Worm (Caenorhabditis elegans) whole organism, late embryonic: Measurements from ENCODE around the gene spe-44.

Source experiments
- C08G9.2 ChIP-seq: sonication (generic microtip); optimal IDR thresholded peaks from 2 replicates; lab custom pipeline; 2016; ENCODE audit warnings: mild to moderate bottlenecking, missing genetic modification characterization, moderate library complexity, missing compliant biosample characterization
- C38D4.7 ChIP-seq: fragments of 200-800 bp; sonication (Bioruptor generic); optimal IDR thresholded peaks from 2 replicates; lab custom pipeline; 2018; ENCODE audit warnings: mild to moderate bottlenecking, missing genetic modification characterization, moderate library complexity, missing compliant biosample characterization
- K09A11.1 ChIP-seq: sonication (generic microtip); optimal IDR thresholded peaks from 2 replicates; lab custom pipeline; 2017; ENCODE audit warnings: antibody characterized with exemption, mild to moderate bottlenecking, missing genetic modification characterization, missing compliant biosample characterization; ENCODE audit not compliant: insufficient read depth
- T23F11.4 ChIP-seq: fragments of 200-800 bp; sonication (Bioruptor generic); optimal IDR thresholded peaks from 2 replicates; lab custom pipeline; 2018; ENCODE audit warnings: mild to moderate bottlenecking, missing genetic modification characterization, missing compliant biosample characterization
- ama-1 ChIP-seq: fragments of 150-350 bp; optimal IDR thresholded peaks from 2 replicates; lab custom pipeline; 2014
- ceh-14 ChIP-seq: sonication (generic microtip); optimal IDR thresholded peaks from 2 replicates; lab custom pipeline; 2016; ENCODE audit warnings: missing genotype, missing genetic modification characterization, missing compliant biosample characterization
- ceh-18 ChIP-seq: sonication (generic microtip); optimal IDR thresholded peaks from 2 replicates; lab custom pipeline; 2016; ENCODE audit warnings: missing genetic modification characterization, missing compliant biosample characterization
- ceh-19 ChIP-seq: fragments of 200-800 bp; sonication (Bioruptor generic); optimal IDR thresholded peaks from 2 replicates; lab custom pipeline; 2018; ENCODE audit warnings: mild to moderate bottlenecking, missing genetic modification characterization, missing compliant biosample characterization
- ceh-22 ChIP-seq: sonication (generic microtip); optimal IDR thresholded peaks from 2 replicates; lab custom pipeline; 2017; ENCODE audit warnings: missing biosample characterization, missing genetic modification characterization
- ceh-24 ChIP-seq: sonication (generic microtip); optimal IDR thresholded peaks from 2 replicates; lab custom pipeline; 2016; ENCODE audit warnings: mild to moderate bottlenecking, missing genetic modification characterization, missing compliant biosample characterization
- ceh-30 ChIP-seq: fragments of 150-350 bp; optimal IDR thresholded peaks from 2 replicates; lab custom pipeline; 2014; ENCODE audit warnings: missing biosample characterization, missing genetic modification characterization
- ceh-31 ChIP-seq: sonication (generic microtip); optimal IDR thresholded peaks from 2 replicates; lab custom pipeline; 2016; ENCODE audit warnings: missing genetic modification characterization, missing compliant biosample characterization
- ceh-34 ChIP-seq: sonication (generic microtip); optimal IDR thresholded peaks from 2 replicates; lab custom pipeline; 2016; ENCODE audit warnings: mild to moderate bottlenecking, missing genetic modification characterization, missing compliant biosample characterization
- ceh-45 ChIP-seq: fragments of 200-800 bp; sonication (Bioruptor generic); IDR thresholded peaks from 2 replicates; pipeline ENCODE4 v1.3.6; 2022; ENCODE audit warnings: missing genetic modification reagents, missing genetic modification characterization, missing compliant biosample characterization
- ceh-6 ChIP-seq: fragments of 200-800 bp; sonication (Bioruptor generic); optimal IDR thresholded peaks from 2 replicates; lab custom pipeline; 2018; ENCODE audit warnings: mild to moderate bottlenecking, missing genetic modification characterization, missing compliant biosample characterization
- ceh-9 ChIP-seq: sonication (generic microtip); optimal IDR thresholded peaks from 2 replicates; lab custom pipeline; 2016; ENCODE audit warnings: mild to moderate bottlenecking, missing genetic modification characterization, inconsistent platforms, missing compliant biosample characterization
- che-1 ChIP-seq: sonication (generic microtip); optimal IDR thresholded peaks from 2 replicates; lab custom pipeline; 2016; ENCODE audit warnings: mild to moderate bottlenecking, missing genetic modification characterization, missing compliant biosample characterization
- dve-1 ChIP-seq: sonication (generic microtip); optimal IDR thresholded peaks from 2 replicates; lab custom pipeline; 2017; ENCODE audit warnings: antibody characterized with exemption, mild to moderate bottlenecking, missing genetic modification characterization, missing compliant biosample characterization
- elt-2 ChIP-seq: sonication (generic microtip); optimal IDR thresholded peaks from 2 replicates; lab custom pipeline; 2016; ENCODE audit warnings: missing genetic modification reagents, missing genetic modification characterization, missing compliant biosample characterization
- fkh-6 ChIP-seq: sonication (generic microtip); optimal IDR thresholded peaks from 2 replicates; lab custom pipeline; 2016; ENCODE audit warnings: missing genetic modification characterization, missing compliant biosample characterization
- hlh-13 ChIP-seq: fragments of 200-800 bp; sonication (Bioruptor generic); optimal IDR thresholded peaks from 2 replicates; lab custom pipeline; 2018; ENCODE audit warnings: mild to moderate bottlenecking, missing genetic modification characterization, missing compliant biosample characterization
- hlh-6 ChIP-seq: sonication (generic microtip); optimal IDR thresholded peaks from 2 replicates; lab custom pipeline; 2016; ENCODE audit warnings: missing genotype, missing genetic modification characterization, missing compliant biosample characterization
- lin-11 ChIP-seq: fragments of 200-800 bp; sonication (Bioruptor generic); optimal IDR thresholded peaks from 2 replicates; lab custom pipeline; 2018; ENCODE audit warnings: mild to moderate bottlenecking, missing genetic modification characterization, missing compliant biosample characterization
- nhr-232 ChIP-seq: sonication (generic microtip); optimal IDR thresholded peaks from 2 replicates; lab custom pipeline; 2016; ENCODE audit warnings: missing genetic modification characterization, missing compliant biosample characterization
- npax-4 ChIP-seq: sonication (generic microtip); optimal IDR thresholded peaks from 2 replicates; lab custom pipeline; 2016; ENCODE audit warnings: missing genetic modification characterization, missing compliant biosample characterization
- pat-9 ChIP-seq: fragments of 200-800 bp; sonication (Bioruptor generic); optimal IDR thresholded peaks from 2 replicates; lab custom pipeline; 2018; ENCODE audit warnings: mild to moderate bottlenecking, missing genetic modification characterization, moderate library complexity, missing compliant biosample characterization
- pha-2 ChIP-seq: sonication (generic microtip); optimal IDR thresholded peaks from 2 replicates; lab custom pipeline; 2017; ENCODE audit warnings: mild to moderate bottlenecking, missing genetic modification characterization, missing compliant biosample characterization
- pros-1 ChIP-seq: fragments of 150-350 bp; optimal IDR thresholded peaks from 2 replicates; lab custom pipeline; 2014; ENCODE audit warnings: missing biosample characterization, missing genetic modification reagents, missing genetic modification characterization
- ref-2 ChIP-seq: sonication (generic microtip); optimal IDR thresholded peaks from 2 replicates; lab custom pipeline; 2016; ENCODE audit warnings: missing genetic modification characterization, missing compliant biosample characterization
- rnt-1 ChIP-seq: sonication (generic microtip); optimal IDR thresholded peaks from 2 replicates; lab custom pipeline; 2016; ENCODE audit warnings: missing genetic modification characterization, missing compliant biosample characterization
- sdc-2 ChIP-seq: sonication (generic microtip); optimal IDR thresholded peaks from 2 replicates; lab custom pipeline; 2016; ENCODE audit warnings: missing genotype, missing genetic modification characterization, missing compliant biosample characterization
- tbx-7 ChIP-seq: sonication (generic microtip); optimal IDR thresholded peaks from 2 replicates; lab custom pipeline; 2016; ENCODE audit warnings: missing genotype, missing genetic modification characterization, missing compliant biosample characterization
- ttx-3 ChIP-seq: sonication (generic microtip); optimal IDR thresholded peaks from 2 replicates; lab custom pipeline; 2016; ENCODE audit warnings: missing genetic modification reagents, missing genetic modification characterization, missing compliant biosample characterization
- unc-3 ChIP-seq, 2 experiments: fragments of 200-800 bp in 1 of 2; sonication (Bioruptor generic) in 1 of 2; sonication (generic microtip) in 1 of 2; conservative IDR thresholded peaks in 1 of 2; optimal IDR thresholded peaks in 1 of 2; 2 replicates each; pipeline versions ENCODE4 v1.3.6 to Lab custom; 2016 to 2022; ENCODE audit warnings: missing compliant biosample characterization in 2 of 2, missing genetic modification characterization in 2 of 2, missing genetic modification reagents in 1 of 2
- unc-42 ChIP-seq: sonication (generic microtip); optimal IDR thresholded peaks from 2 replicates; lab custom pipeline; 2016; ENCODE audit warnings: missing genotype, missing genetic modification characterization, missing compliant biosample characterization
- unc-86 ChIP-seq: sonication (generic microtip); optimal IDR thresholded peaks from 2 replicates; lab custom pipeline; 2016; ENCODE audit warnings: missing genetic modification characterization, missing compliant biosample characterization
- zip-5 ChIP-seq: sonication (generic microtip); optimal IDR thresholded peaks from 2 replicates; lab custom pipeline; 2016; ENCODE audit warnings: missing genetic modification characterization, missing compliant biosample characterization

The spe-44 gene

DNA sequence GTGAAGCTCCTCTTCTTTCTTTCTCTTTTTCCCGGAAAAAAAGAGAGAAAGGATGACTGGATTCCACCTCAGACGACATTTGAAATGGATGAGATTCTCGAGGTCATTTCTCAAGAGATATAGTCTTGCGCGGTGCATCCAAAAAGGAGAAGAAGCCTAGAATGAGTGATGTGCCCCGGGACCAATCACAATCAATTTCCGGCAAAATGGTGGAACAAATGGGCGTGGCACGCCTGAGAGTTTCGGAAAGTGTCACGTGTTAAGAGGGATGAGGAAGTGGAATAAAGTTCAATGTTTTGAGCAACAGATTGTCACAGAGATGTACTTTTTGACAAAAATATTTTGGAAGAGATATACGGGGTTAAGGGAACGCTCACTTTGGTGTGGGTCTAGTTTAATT lies 28.4 kb downstream of the spe-44 start:
- TF ChIP-seq ttx-3 (tag; lab: Kevin White, UChicago): no peak
- TF ChIP-seq unc-42 (tag; lab: Kevin White, UChicago): no peak
- TF ChIP-seq K09A11.1 (tag; lab: Kevin White, UChicago): no peak
- no peak for TF ChIP-seq pha-2 (tag; lab: Kevin White, UChicago)
- TF ChIP-seq pat-9 (tag; lab: Kevin White, UChicago): no peak
- no peak for TF ChIP-seq fkh-6 (tag; lab: Kevin White, UChicago)
- no peak for TF ChIP-seq dve-1 (tag; lab: Kevin White, UChicago)
- no peak for TF ChIP-seq ceh-14 (tag; lab: Kevin White, UChicago)
- no peak for TF ChIP-seq che-1 (tag; lab: Kevin White, UChicago)
- TF ChIP-seq T23F11.4: no peak
- no peak for TF ChIP-seq ceh-45 (GFP tag; lab: Robert Waterston, UW)

DNA sequence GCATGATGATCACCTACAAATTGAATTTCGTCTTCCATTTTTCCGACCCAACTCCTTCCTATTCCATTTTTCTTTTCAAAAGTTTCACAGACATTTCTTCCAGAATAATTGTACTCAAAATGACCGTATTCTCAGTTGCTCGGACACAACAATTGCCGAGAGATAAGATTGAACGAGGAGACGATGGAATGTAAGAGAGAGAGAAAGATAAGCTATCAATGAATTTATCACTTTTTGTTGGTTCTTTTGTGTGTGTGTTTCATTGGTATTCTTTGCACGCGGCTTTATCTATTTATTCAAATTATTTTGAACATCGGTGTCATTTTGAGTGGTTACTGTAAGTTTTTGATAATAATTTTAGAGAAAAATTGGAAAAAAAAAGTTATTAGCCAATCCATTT lies 33.6 kb downstream of the spe-44 start, which contains the start of gene ugt-65:
ugt-65 (plus strand) TSS at position 229 of the 400 bp plus-strand sequence.
- TF ChIP-seq ceh-9 (no peak), elt-2 (tag; lab: Kevin White, UChicago) (peak; percentile 86)

DNA sequence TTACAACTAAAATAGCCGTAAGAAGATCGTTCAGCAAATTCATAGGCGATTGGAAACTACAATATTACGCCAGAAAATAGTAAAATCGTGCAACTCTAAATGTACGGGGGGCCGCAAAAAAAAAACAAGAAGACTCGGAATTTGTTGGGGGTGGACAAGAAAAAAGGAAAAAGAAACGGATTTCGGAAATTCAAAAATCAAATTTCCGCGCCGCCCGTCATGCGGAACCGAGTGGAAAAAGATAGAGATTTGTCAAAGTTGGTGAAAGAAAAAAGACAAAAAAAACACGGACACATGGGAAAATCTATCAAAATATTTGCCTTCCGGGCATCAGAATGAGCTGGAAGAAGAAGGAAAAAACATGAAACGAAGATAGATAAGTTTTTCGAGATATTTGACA lies 34.7 kb downstream of the spe-44 start:
- no peak for TF ChIP-seq ama-1 (lab: Kevin White, UChicago)
- peak; percentile 86 for TF ChIP-seq unc-42 (tag; lab: Kevin White, UChicago)

DNA sequence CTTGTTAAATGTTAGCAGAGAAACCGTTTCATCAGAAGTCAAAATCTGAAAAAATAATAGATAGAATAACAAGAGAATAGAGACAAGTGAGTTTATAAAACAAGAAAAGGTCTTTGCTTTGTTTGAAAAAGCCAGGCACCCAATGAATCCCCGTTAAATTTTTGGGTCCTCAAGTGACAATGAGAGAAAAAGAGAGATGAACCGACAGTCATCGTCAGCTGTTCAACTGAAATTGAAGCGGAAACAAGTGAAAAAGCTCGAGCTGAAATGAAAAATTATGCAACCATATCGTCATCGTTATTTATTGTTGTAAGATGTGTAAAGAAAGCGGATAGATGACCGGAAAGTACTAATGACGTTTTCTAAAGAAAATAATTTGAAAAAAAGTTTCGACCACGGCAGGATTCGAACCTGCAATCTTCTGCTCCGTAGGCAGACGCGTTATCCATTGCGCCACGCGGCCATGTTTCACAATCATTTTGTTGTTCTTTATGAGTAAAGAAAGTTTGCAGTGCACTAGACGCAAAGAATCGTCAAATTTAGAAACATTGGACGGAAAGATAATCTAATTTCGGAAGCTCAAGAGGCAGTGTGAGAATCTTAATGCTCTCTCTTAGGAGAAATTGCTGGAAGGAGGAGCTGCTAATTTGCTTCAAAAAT lies 36.3 kb downstream of the spe-44 start, which contains the start of gene F08G5.3:
F08G5.3 (minus strand) TSS at position 51 of the 660 bp plus-strand sequence.
- TF ChIP-seq ceh-6 (GFP tag; lab: Kevin White, UChicago) (peak; percentile 33), ceh-22 (tag; lab: Kevin White, UChicago) (no peak), sdc-2 (tag; lab: Kevin White, UChicago) (no peak), ceh-18 (tag; lab: Kevin White, UChicago) (peak; percentile 31), ceh-19 (GFP tag; lab: Kevin White, UChicago) (peak; percentile 22), C38D4.7 (GFP tag; lab: Kevin White, UChicago) (peak; percentile 37), elt-2 (tag; lab: Kevin White, UChicago) (peak; percentile 58), npax-4 (peak; percentile 20), unc-42 (tag; lab: Kevin White, UChicago) (peak; percentile 62), unc-3 (GFP tag; conservative IDR thresholded peaks at IDR 0.05; lab: Robert Waterston, UW) (peak; percentile 43; the same call in 1 of the 2 replicates), unc-3 (tag; optimal IDR thresholded peaks at IDR 0.05; lab: Kevin White, UChicago) (no peak), tbx-7 (tag; lab: Kevin White, UChicago) (no peak), ceh-14 (tag; lab: Kevin White, UChicago) (peak; percentile 13), K09A11.1 (tag; lab: Kevin White, UChicago) (no peak), T23F11.4 (peak; percentile 27), ceh-34 (tag; lab: Kevin White, UChicago) (no peak)

DNA sequence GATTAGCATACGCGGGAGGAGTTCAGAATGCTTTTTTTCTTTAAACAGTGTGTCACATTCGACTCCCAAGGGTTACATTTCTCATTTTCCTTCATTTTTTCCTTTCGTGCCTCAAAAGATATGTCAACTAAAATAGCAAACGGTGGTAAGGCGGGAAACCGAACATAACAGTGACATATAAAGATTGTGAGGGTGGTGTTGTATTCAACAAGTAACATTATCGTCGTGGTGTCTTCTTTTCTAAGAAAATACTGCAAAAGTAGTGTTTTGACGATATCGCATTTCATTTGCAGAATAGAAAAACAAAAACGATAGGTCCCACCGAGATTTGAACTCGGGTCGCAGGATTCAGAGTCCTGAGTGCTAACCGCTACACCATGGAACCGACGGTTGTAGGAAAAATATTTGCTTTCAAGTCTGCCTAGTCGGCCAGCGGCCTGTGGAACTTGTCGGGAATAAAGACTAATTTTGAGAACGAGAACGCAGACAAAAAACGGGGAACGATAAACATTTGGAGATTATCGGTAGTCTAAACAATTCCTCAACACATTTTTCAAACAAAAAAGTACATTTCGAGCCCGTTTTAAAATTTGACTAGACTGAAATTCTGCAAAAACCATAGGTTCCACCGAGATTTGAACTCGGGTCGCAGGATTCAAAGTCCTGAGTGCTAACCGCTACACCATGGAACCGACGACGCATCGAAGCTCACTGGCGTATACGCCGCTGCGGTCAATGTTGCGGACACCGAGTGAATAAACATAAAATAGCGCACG lies 37.2 kb downstream of the spe-44 start:
- TF ChIP-seq C38D4.7 (GFP tag; lab: Kevin White, UChicago) (peak; percentile 40), ceh-19 (GFP tag; lab: Kevin White, UChicago) (peak; percentile 46), C08G9.2 (tag; lab: Kevin White, UChicago) (no peak), ceh-24 (tag; lab: Kevin White, UChicago) (no peak), nhr-232 (tag; lab: Kevin White, UChicago) (peak; percentile 8), unc-86 (no peak), rnt-1 (tag; lab: Kevin White, UChicago) (no peak), pros-1 (tag; lab: Kevin White, UChicago) (no peak), dve-1 (tag; lab: Kevin White, UChicago) (peak; percentile 22), pat-9 (tag; lab: Kevin White, UChicago) (no peak), ref-2 (tag; lab: Kevin White, UChicago) (no peak), T23F11.4 (no peak), zip-5 (tag; lab: Kevin White, UChicago) (no peak), hlh-6 (peak; percentile 44), tbx-7 (tag; lab: Kevin White, UChicago) (no peak), ceh-30 (tag; lab: Kevin White, UChicago) (no peak), lin-11 (no peak), ceh-31 (no peak), ceh-9 (no peak), hlh-13 (peak; percentile 31), K09A11.1 (tag; lab: Kevin White, UChicago) (no peak), unc-3 (GFP tag; conservative IDR thresholded peaks at IDR 0.05; lab: Robert Waterston, UW) (no peak), unc-3 (tag; optimal IDR thresholded peaks at IDR 0.05; lab: Kevin White, UChicago) (no peak), ceh-14 (tag; lab: Kevin White, UChicago) (no peak), npax-4 (no peak)
